Worm (Caenorhabditis elegans): ENCODE results near the gene Y43F8B.22.

- TF ChIP-seq snpc-1.3 (tag; optimal IDR thresholded peaks at IDR 0.05; ENCODE audit: insufficient read depth): no peak
- no peak for TF ChIP-seq pha-4 (tag; optimal IDR thresholded peaks at IDR 0.05)
- TF ChIP-seq nfya-1 (tag; optimal IDR thresholded peaks at IDR 0.05; ENCODE audit: borderline replicate concordance, insufficient read depth): no peak
- TF ChIP-seq chd-7 (tag; optimal IDR thresholded peaks at IDR 0.05): no peak
- TF ChIP-seq ceh-40 (GFP tag; IDR thresholded peaks at IDR 0.05): no peak
- TF ChIP-seq nhr-90 (tag; optimal IDR thresholded peaks at IDR 0.05): no peak
- no peak for TF ChIP-seq snpc-3.4 (tag; optimal IDR thresholded peaks at IDR 0.05)
- no peak for TF ChIP-seq ccch-3 (GFP tag; optimal IDR thresholded peaks at IDR 0.05)
Observed at ce11 chrV:19449544-19449943, 33.1 kb upstream of the Y43F8B.22 start, which contains the start of gene M04C3.5.

All from whole organism, young adult.